Fruit fly (Drosophila melanogaster): ENCODE results near the gene CG14294.

DNA sequence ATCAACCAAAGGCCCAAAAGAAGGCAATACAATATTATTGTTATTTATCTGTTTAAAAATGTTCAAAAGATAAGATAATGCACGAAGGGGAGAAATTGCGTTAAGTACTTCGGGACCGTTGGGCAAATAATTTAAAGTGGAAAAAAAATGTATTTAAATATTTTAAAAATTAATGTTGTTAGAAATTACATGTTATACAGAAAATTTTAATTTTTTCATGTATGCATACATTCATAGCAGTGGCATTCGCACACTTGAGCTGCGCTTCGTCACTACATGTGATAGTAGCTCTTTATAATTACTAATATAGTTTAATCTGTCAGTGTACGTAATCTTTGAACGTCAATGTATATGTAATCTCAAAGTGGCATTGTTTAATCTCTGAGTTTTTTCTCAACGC, 6.8 kb downstream of the CG14294 start:
- TF ChIP-seq crp (GFP tag; optimal IDR thresholded peaks at IDR 0.05) (no peak), pan (optimal IDR thresholded peaks at IDR 0.05) (no peak), pan (GFP tag; optimal IDR thresholded peaks at IDR 0.05 in 1 of 2, IDR thresholded peaks at IDR 0.05 in 1 of 2) (peak in 1 of 2 experiments; percentile 76), ap (GFP tag; IDR thresholded peaks at IDR 0.05) (no peak), bowl (GFP tag; IDR thresholded peaks at IDR 0.05) (no peak), da (GFP tag; optimal IDR thresholded peaks at IDR 0.05) (no peak)

Measured in whole organism, embryonic.